Fruit fly (Drosophila melanogaster) whole organism, embryonic: ENCODE data around the gene Ttc19.

Experiments
- ATbp ChIP-seq: fragments of 200-800 bp; sonication (Bioruptor generic); optimal IDR thresholded peaks from 2 replicates; lab custom pipeline; 2017; ENCODE audit warnings: missing biosample characterization, mild to moderate bottlenecking, missing genetic modification characterization, missing genetic modification reagents
- Abd-B ChIP-seq: fragments of 200-800 bp; sonication (Bioruptor generic); optimal IDR thresholded peaks from 2 replicates; lab custom pipeline; 2018; ENCODE audit warnings: missing biosample characterization, mild to moderate bottlenecking, missing genetic modification characterization, moderate library complexity
- BEAF-32 ChIP-seq: fragments of 200-800 bp; sonication (Bioruptor generic); optimal IDR thresholded peaks from 3 replicates; lab custom pipeline; 2017; ENCODE audit warnings: missing biosample characterization, missing genetic modification characterization, mild to moderate bottlenecking, moderate library complexity, missing genetic modification reagents
- Bteb2 ChIP-seq: fragments of 200-800 bp; sonication (Bioruptor generic); optimal IDR thresholded peaks from 2 replicates; lab custom pipeline; 2016; ENCODE audit warnings: missing biosample characterization, missing genetic modification characterization
- CG10147 ChIP-seq: fragments of 200-800 bp; sonication (Bioruptor generic); optimal IDR thresholded peaks from 2 replicates; lab custom pipeline; 2019; ENCODE audit warnings: missing biosample characterization, mild to moderate bottlenecking, missing genetic modification characterization, moderate library complexity
- CG10543 ChIP-seq: fragments of 200-800 bp; sonication (Bioruptor generic); optimal IDR thresholded peaks from 3 replicates; lab custom pipeline; 2017; ENCODE audit warnings: missing biosample characterization, mild to moderate bottlenecking, missing genetic modification characterization, moderate library complexity
- CG10565 ChIP-seq: fragments of 200-800 bp; sonication (Bioruptor generic); optimal IDR thresholded peaks from 3 replicates; lab custom pipeline; 2016; ENCODE audit warnings: missing biosample characterization, mild to moderate bottlenecking, missing genetic modification characterization
- CG11093 ChIP-seq: fragments of 200-800 bp; sonication (Bioruptor generic); IDR thresholded peaks from 3 replicates; pipeline ENCODE4 v1.3.6; 2022; ENCODE audit warnings: missing biosample characterization, missing genetic modification characterization
- CG13296 ChIP-seq: fragments of 200-800 bp; sonication (Bioruptor generic); optimal IDR thresholded peaks from 3 replicates; lab custom pipeline; 2018; ENCODE audit warnings: missing biosample characterization, mild to moderate bottlenecking, missing genetic modification characterization
- CG16815 ChIP-seq: fragments of 200-800 bp; sonication (Bioruptor generic); optimal IDR thresholded peaks from 3 replicates; lab custom pipeline; 2017; ENCODE audit warnings: missing biosample characterization, mild to moderate bottlenecking, missing genetic modification characterization
- CG3847 ChIP-seq: fragments of 200-800 bp; sonication (Bioruptor generic); IDR thresholded peaks from 2 replicates; pipeline ENCODE4 v1.3.6; 2022; ENCODE audit warnings: missing biosample characterization, missing genetic modification characterization
- CG4730 ChIP-seq: fragments of 200-800 bp; sonication (Bioruptor generic); IDR thresholded peaks from 2 replicates; pipeline ENCODE4 v1.3.6; 2022; ENCODE audit warnings: missing biosample characterization, missing genetic modification characterization
- CG5245 ChIP-seq: fragments of 200-800 bp; sonication (Bioruptor generic); optimal IDR thresholded peaks from 3 replicates; lab custom pipeline; 2016; ENCODE audit warnings: missing biosample characterization, missing genetic modification characterization
- CG6813 ChIP-seq: fragments of 200-800 bp; sonication (Bioruptor generic); optimal IDR thresholded peaks from 2 replicates; lab custom pipeline; 2017; ENCODE audit warnings: missing biosample characterization, missing genetic modification characterization, mild to moderate bottlenecking, moderate library complexity, missing genetic modification reagents
- CG7928 ChIP-seq: fragments of 200-800 bp; sonication (Bioruptor generic); optimal IDR thresholded peaks from 2 replicates; lab custom pipeline; 2017; ENCODE audit warnings: missing biosample characterization, mild to moderate bottlenecking, missing genetic modification characterization
- CG7987 ChIP-seq: fragments of 200-800 bp; sonication (Bioruptor generic); optimal IDR thresholded peaks from 2 replicates; lab custom pipeline; 2018; ENCODE audit warnings: missing biosample characterization, mild to moderate bottlenecking, missing genetic modification characterization, moderate library complexity
- CG9437 ChIP-seq: fragments of 200-800 bp; sonication (Bioruptor generic); optimal IDR thresholded peaks from 2 replicates; lab custom pipeline; 2018; ENCODE audit warnings: missing biosample characterization, mild to moderate bottlenecking, missing genetic modification characterization
- CG9609 ChIP-seq: fragments of 200-800 bp; sonication (Bioruptor generic); optimal IDR thresholded peaks from 3 replicates; lab custom pipeline; 2016; ENCODE audit warnings: missing biosample characterization, missing genetic modification characterization
- Chrac-16 ChIP-seq: fragments of 200-800 bp; sonication (Bioruptor generic); optimal IDR thresholded peaks from 3 replicates; lab custom pipeline; 2016; ENCODE audit warnings: missing biosample characterization, missing genetic modification characterization
- CoRest ChIP-seq: fragments of 200-800 bp; sonication (Bioruptor generic); optimal IDR thresholded peaks from 3 replicates; lab custom pipeline; 2018; ENCODE audit warnings: missing biosample characterization, mild to moderate bottlenecking, missing genetic modification characterization, moderate library complexity
- Dip2 ChIP-seq: fragments of 200-800 bp; sonication (Bioruptor generic); IDR thresholded peaks from 2 replicates; pipeline ENCODE4 v1.3.6; 2022; ENCODE audit warnings: missing biosample characterization, missing genetic modification characterization
- H15 ChIP-seq: fragments of 200-800 bp; sonication (Bioruptor generic); IDR thresholded peaks from 3 replicates; pipeline ENCODE4 v1.3.6; 2022; ENCODE audit warnings: missing biosample characterization, missing genetic modification characterization
- HLH3B ChIP-seq: fragments of 200-800 bp; sonication (Bioruptor generic); IDR thresholded peaks from 2 replicates; pipeline ENCODE4 v1.3.6; 2022; ENCODE audit warnings: missing biosample characterization, missing genetic modification characterization
- Hr3 ChIP-seq: fragments of 200-800 bp; sonication (Bioruptor generic); optimal IDR thresholded peaks from 3 replicates; lab custom pipeline; 2016; ENCODE audit warnings: missing biosample characterization, missing genetic modification characterization
- Mad ChIP-seq: fragments of 200-800 bp; sonication (Bioruptor generic); optimal IDR thresholded peaks from 2 replicates; lab custom pipeline; 2016; ENCODE audit warnings: missing biosample characterization, missing genetic modification characterization
- NFAT ChIP-seq: fragments of 200-800 bp; sonication (Bioruptor generic); IDR thresholded peaks from 2 replicates; pipeline ENCODE4 v1.3.6; 2022; ENCODE audit warnings: missing biosample characterization, missing genetic modification characterization
- NfI ChIP-seq: fragments of 200-800 bp; sonication (Bioruptor generic); optimal IDR thresholded peaks from 3 replicates; lab custom pipeline; 2018; ENCODE audit warnings: missing biosample characterization, mild to moderate bottlenecking, missing genetic modification characterization, moderate library complexity
- Optix ChIP-seq: fragments of 200-800 bp; sonication (Bioruptor generic); IDR thresholded peaks from 3 replicates; pipeline ENCODE4 v1.3.6; 2022; ENCODE audit warnings: missing biosample characterization, missing genetic modification characterization
- Spps ChIP-seq: fragments of 200-800 bp; sonication (Bioruptor generic); optimal IDR thresholded peaks from 2 replicates; lab custom pipeline; 2018; ENCODE audit warnings: missing biosample characterization, mild to moderate bottlenecking, missing genetic modification characterization
- Tbp ChIP-seq: fragments of >200 bp; optimal IDR thresholded peaks from 2 replicates; lab custom pipeline; 2018; ENCODE audit warnings: missing biosample characterization, missing genetic modification characterization
- Xbp1 ChIP-seq: fragments of 200-800 bp; sonication (Bioruptor generic); optimal IDR thresholded peaks from 3 replicates; lab custom pipeline; 2016; ENCODE audit warnings: missing biosample characterization, mild to moderate bottlenecking, missing genetic modification characterization
- aop ChIP-seq: fragments of 200-800 bp; sonication (Bioruptor generic); IDR thresholded peaks from 2 replicates; pipeline ENCODE4 v1.3.6; 2022; ENCODE audit warnings: missing biosample characterization, missing genetic modification characterization
- ash1 ChIP-seq: fragments of 200-800 bp; sonication (Bioruptor generic); optimal IDR thresholded peaks from 2 replicates; lab custom pipeline; 2018; ENCODE audit warnings: missing biosample characterization, mild to moderate bottlenecking, missing genetic modification characterization
- ato ChIP-seq: fragments of 200-800 bp; sonication (Bioruptor generic); IDR thresholded peaks from 2 replicates; pipeline ENCODE4 v1.3.6; 2022; ENCODE audit warnings: missing biosample characterization, missing genetic modification characterization; ENCODE audit not compliant: partially characterized antibody
- ewg ChIP-seq: fragments of 200-800 bp; sonication (Bioruptor generic); optimal IDR thresholded peaks from 3 replicates; lab custom pipeline; 2017; ENCODE audit warnings: mild to moderate bottlenecking, missing biosample characterization, missing genetic modification reagents, missing genetic modification characterization
- exex ChIP-seq: fragments of 200-800 bp; sonication (Bioruptor generic); optimal IDR thresholded peaks from 4 replicates; lab custom pipeline; 2018; ENCODE audit warnings: missing biosample characterization, mild to moderate bottlenecking, missing genetic modification characterization, moderate library complexity
- fd102C ChIP-seq: fragments of 200-800 bp; sonication (Bioruptor generic); optimal IDR thresholded peaks from 2 replicates; lab custom pipeline; 2018; ENCODE audit warnings: missing biosample characterization, mild to moderate bottlenecking, missing genetic modification characterization, moderate library complexity
- gem ChIP-seq: fragments of 200-800 bp; sonication (Bioruptor generic); optimal IDR thresholded peaks from 2 replicates; lab custom pipeline; 2019; ENCODE audit warnings: missing biosample characterization, mild to moderate bottlenecking, missing genetic modification characterization, moderate library complexity
- grn ChIP-seq: fragments of 200-800 bp; sonication (Bioruptor generic); optimal IDR thresholded peaks from 3 replicates; lab custom pipeline; 2017; ENCODE audit warnings: missing biosample characterization, missing genetic modification characterization
- ham ChIP-seq: fragments of 200-800 bp; sonication (Bioruptor generic); IDR thresholded peaks from 2 replicates; pipeline ENCODE4 v1.3.6; 2022; ENCODE audit warnings: missing biosample characterization, missing genetic modification characterization
- jing ChIP-seq: fragments of 200-800 bp; sonication (Bioruptor generic); optimal IDR thresholded peaks from 2 replicates; lab custom pipeline; 2018; ENCODE audit warnings: missing biosample characterization, mild to moderate bottlenecking, missing genetic modification characterization
- lilli ChIP-seq: fragments of 200-800 bp; sonication (Bioruptor generic); optimal IDR thresholded peaks from 3 replicates; lab custom pipeline; 2016; ENCODE audit warnings: missing biosample characterization, missing genetic modification characterization
- lmd ChIP-seq: fragments of 200-800 bp; sonication (Bioruptor generic); IDR thresholded peaks from 2 replicates; pipeline ENCODE4 v1.3.6; 2022; ENCODE audit warnings: missing biosample characterization, missing genetic modification characterization
- nmo ChIP-seq: fragments of 200-800 bp; sonication (Bioruptor generic); optimal IDR thresholded peaks from 2 replicates; lab custom pipeline; 2018; ENCODE audit warnings: missing biosample characterization, mild to moderate bottlenecking, missing genetic modification characterization, moderate library complexity
- phol ChIP-seq: fragments of 200-800 bp; sonication (Bioruptor generic); optimal IDR thresholded peaks from 3 replicates; lab custom pipeline; 2018; ENCODE audit warnings: missing biosample characterization, mild to moderate bottlenecking, missing genetic modification characterization, moderate library complexity
- pum ChIP-seq: fragments of 200-800 bp; sonication (Bioruptor generic); optimal IDR thresholded peaks from 2 replicates; lab custom pipeline; 2016; ENCODE audit warnings: missing biosample characterization, missing genetic modification characterization
- sens ChIP-seq: fragments of 200-800 bp; sonication (Bioruptor generic); peaks from one replicate; lab custom pipeline; 2016; ENCODE audit warnings: missing biosample characterization, missing genetic modification characterization
- sr ChIP-seq: fragments of 200-800 bp; sonication (Bioruptor generic); IDR thresholded peaks from 3 replicates; pipeline ENCODE4 v1.3.6; 2022; ENCODE audit warnings: missing biosample characterization, missing genetic modification characterization
- stwl ChIP-seq: fragments of 200-800 bp; sonication (Bioruptor generic); optimal IDR thresholded peaks from 3 replicates; lab custom pipeline; 2018; ENCODE audit warnings: missing biosample characterization, mild to moderate bottlenecking, missing genetic modification characterization, moderate library complexity
- vnd ChIP-seq: fragments of 200-800 bp; sonication (Bioruptor generic); IDR thresholded peaks from 3 replicates; pipeline ENCODE4 v1.3.6; 2022; ENCODE audit warnings: missing biosample characterization, missing genetic modification characterization; ENCODE audit not compliant: partially characterized antibody
- wor ChIP-seq: fragments of 200-800 bp; sonication (Bioruptor generic); IDR thresholded peaks from 2 replicates; pipeline ENCODE4 v1.3.6; 2022; ENCODE audit warnings: missing biosample characterization, missing genetic modification characterization
- zen2 ChIP-seq: fragments of 200-800 bp; sonication (Bioruptor generic); IDR thresholded peaks from 3 replicates; pipeline ENCODE4 v1.3.6; 2022; ENCODE audit warnings: missing biosample characterization, missing genetic modification characterization; ENCODE audit not compliant: partially characterized antibody

Gene Ttc19

DNA sequence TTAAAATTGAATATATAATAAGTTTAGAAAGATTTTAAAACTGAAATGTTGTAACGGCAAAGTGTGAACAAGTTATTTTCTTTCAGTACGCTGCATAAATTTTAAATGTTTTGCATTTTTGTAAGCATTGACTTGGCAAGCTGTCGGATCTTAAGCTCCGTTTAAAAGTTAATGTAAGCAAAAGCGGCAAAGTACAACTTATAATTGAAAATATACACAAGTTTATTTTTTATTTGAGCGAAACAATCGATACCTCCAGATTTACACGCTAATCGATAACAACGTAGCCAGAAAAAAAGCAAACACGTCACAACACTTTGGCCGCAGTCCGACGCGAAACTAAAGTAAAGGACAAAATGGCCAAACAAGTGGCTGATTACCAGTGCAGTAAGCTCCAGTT, 3.4 kb downstream of the Ttc19 start, which contains the start of gene Catsup:
TSS of gene Catsup (plus strand) at position 273 of the 400 bp plus-strand sequence.
- TF ChIP-seq CG9437 (GFP tag; lab: Kevin White, UChicago) (peak; percentile 21), NfI (GFP tag; lab: Kevin White, UChicago) (no peak), sens (GFP tag; lab: Kevin White, UChicago) (peak; percentile 72), Dip2 (GFP tag; lab: Robert Waterston, UW) (no peak), CG10147 (no peak), exex (tag; lab: Kevin White, UChicago) (no peak), wor (GFP tag; lab: Robert Waterston, UW) (no peak), grn (GFP tag; lab: Kevin White, UChicago) (no peak), lilli (GFP tag; lab: Kevin White, UChicago) (no peak), Xbp1 (GFP tag; lab: Kevin White, UChicago) (peak; percentile 24), CG9609 (no peak), ato (0 out of 2 replicates have a peak, but pooled peaks have one; percentile 18), CG6813 (no peak), ewg (GFP tag; lab: Kevin White, UChicago) (no peak), ATbp (GFP tag; lab: Kevin White, UChicago) (no peak), CG4730 (GFP tag; lab: Robert Waterston, UW) (no peak), CG7928 (no peak), CG10565 (GFP tag; lab: Kevin White, UChicago) (no peak), CG3847 (GFP tag; lab: Robert Waterston, UW) (no peak), CG13296 (GFP tag; lab: Kevin White, UChicago) (no peak), phol (tag; lab: Kevin White, UChicago) (peak; percentile 17), CG16815 (GFP tag; lab: Kevin White, UChicago) (no peak), H15 (GFP tag; lab: Robert Waterston, UW) (no peak), HLH3B (no peak), CG10543 (GFP tag; lab: Kevin White, UChicago) (no peak), CG11093 (no peak), vnd (GFP tag; lab: Robert Waterston, UW) (peak; percentile 49; the same call in 1 of the 3 replicates), CG7987 (GFP tag; lab: Kevin White, UChicago) (no peak), NFAT (GFP tag; lab: Robert Waterston, UW) (no peak), sr (GFP tag; lab: Robert Waterston, UW) (no peak), Spps (tag; lab: Kevin White, UChicago) (no peak), zen2 (GFP tag; lab: Robert Waterston, UW) (peak; percentile 43; the same call in 1 of the 3 replicates), Hr3 (GFP tag; lab: Kevin White, UChicago) (no peak), BEAF-32 (peak; percentile 73), stwl (peak; percentile 59), fd102C (GFP tag; lab: Kevin White, UChicago) (no peak), Bteb2 (no peak), nmo (GFP tag; lab: Kevin White, UChicago) (no peak), gem (tag; lab: Kevin White, UChicago) (no peak), CoRest (tag; lab: Kevin White, UChicago) (no peak), Abd-B (GFP tag; lab: Kevin White, UChicago) (no peak), jing (GFP tag; lab: Kevin White, UChicago) (no peak), Tbp (GFP tag; lab: Kevin White, UChicago) (no peak), ham (GFP tag; lab: Robert Waterston, UW) (no peak), Optix (GFP tag; lab: Robert Waterston, UW) (no peak), Chrac-16 (GFP tag; lab: Kevin White, UChicago) (no peak), ash1 (GFP tag; lab: Kevin White, UChicago) (no peak), CG5245 (GFP tag; lab: Kevin White, UChicago) (no peak), pum (GFP tag; lab: Kevin White, UChicago) (no peak), aop (GFP tag; lab: Robert Waterston, UW) (no peak), Mad (no peak), lmd (no peak)
